Fruit fly (Drosophila melanogaster) Kc167 (cell line): ENCODE measurements around the gene hog.

Experiments
- Myc ChIP-seq: fragments of >200 bp; optimal IDR thresholded peaks from 2 replicates; lab custom pipeline; 2017; ENCODE audit warnings: missing external identifiers
- Sin3A ChIP-seq: fragments of >200 bp; optimal IDR thresholded peaks from 2 replicates; lab custom pipeline; 2018; ENCODE audit warnings: missing external identifiers
- h ChIP-seq: fragments of >200 bp; optimal IDR thresholded peaks from 3 replicates; lab custom pipeline; 2018; ENCODE audit warnings: missing external identifiers
- insv ChIP-seq: fragments of >200 bp; optimal IDR thresholded peaks from 3 replicates; lab custom pipeline; 2018; ENCODE audit warnings: missing external identifiers
- psq ChIP-seq: fragments of >200 bp; optimal IDR thresholded peaks from 2 replicates; lab custom pipeline; 2017; ENCODE audit warnings: missing external identifiers
- ttk ChIP-seq: sonication (Bioruptor generic); optimal IDR thresholded peaks from 2 replicates; lab custom pipeline; 2017; ENCODE audit warnings: missing external identifiers

Gene hog

dm6 chrX:14712475-14712874, 6.3 kb downstream of the hog start:
- no peak for TF ChIP-seq insv (lab: Kevin White, UChicago)
- no peak for TF ChIP-seq h (lab: Kevin White, UChicago)
- no peak for TF ChIP-seq Sin3A (lab: Kevin White, UChicago)
- no peak for TF ChIP-seq Myc
- TF ChIP-seq psq, result no peak
- TF ChIP-seq ttk (lab: Kevin White, UChicago), result no peak

DNA sequence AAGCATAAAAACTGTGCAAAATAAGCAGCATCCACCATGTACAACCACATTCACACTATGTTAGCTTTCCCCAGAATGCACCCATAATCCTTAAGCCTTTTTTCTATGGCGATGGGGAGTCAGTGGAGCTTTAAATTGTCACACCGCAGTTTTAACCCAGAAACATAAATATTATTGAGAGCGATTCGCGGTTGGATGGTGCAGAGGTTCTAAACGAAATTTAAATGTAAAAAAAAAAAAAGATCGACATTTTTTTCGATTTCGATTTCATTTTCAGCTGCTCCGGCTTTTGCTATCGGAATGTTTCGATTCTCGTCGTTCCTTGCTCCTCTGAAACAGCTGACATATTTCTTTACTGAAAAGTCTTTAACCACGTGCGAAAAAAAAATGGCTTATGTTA, 16.7 kb downstream of the hog start, which contains the start of gene CG43088:
TSS of gene CG43088 (plus strand) at position 301 of the 400 bp plus-strand sequence.
- TF ChIP-seq h (lab: Kevin White, UChicago) (no peak), insv (lab: Kevin White, UChicago) (no peak), Myc (no peak), ttk (lab: Kevin White, UChicago) (no peak), Sin3A (lab: Kevin White, UChicago) (no peak), psq (no peak)

DNA sequence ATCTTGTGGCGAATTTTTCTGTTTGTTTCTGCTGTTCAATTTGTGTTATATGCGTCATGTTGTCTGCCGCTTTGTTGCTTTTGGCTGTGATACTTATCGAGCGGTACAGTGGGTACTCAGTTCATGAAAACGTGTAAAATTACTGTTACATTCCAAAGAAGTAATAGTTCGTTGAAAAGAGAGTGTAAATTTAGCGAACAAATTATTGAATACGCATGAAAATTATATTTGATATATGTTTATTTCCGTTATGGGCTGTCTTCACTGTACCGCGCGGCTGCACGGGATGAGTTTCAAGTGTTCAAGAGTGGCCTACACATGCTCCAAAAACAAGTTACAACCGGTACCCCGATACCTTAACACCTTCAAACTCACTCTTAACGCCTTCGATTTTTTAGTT, 29.6 kb downstream of the hog start:
- no peak for TF ChIP-seq insv (lab: Kevin White, UChicago)
- no peak for TF ChIP-seq Myc
- TF ChIP-seq psq, result no peak
- no peak for TF ChIP-seq Sin3A (lab: Kevin White, UChicago)

DNA sequence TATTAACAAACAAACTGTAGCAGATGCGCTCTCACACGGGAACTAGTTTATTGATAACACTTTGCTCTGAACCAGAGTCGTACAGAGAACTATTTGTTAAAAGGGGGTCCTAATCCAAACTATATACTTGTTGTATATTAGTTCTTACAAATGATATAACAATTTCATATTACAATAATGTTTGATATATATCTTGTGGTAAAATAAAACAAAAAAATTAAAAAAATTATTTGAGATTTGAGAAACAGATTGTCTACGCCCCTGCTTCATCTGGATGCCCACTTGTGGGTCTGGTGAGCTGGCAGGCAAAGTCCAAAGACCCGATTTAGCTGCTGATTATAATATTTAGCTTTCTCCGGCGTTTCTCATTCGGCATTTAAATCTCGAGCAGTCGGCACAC, 39.6 kb downstream of the hog start, which contains the start of gene CG5321:
TSS of gene CG5321 (plus strand) at position 380 of the 400 bp plus-strand sequence.
- TF ChIP-seq Myc (no peak), ttk (lab: Kevin White, UChicago) (no peak), insv (lab: Kevin White, UChicago) (no peak), Sin3A (lab: Kevin White, UChicago) (no peak), psq (no peak), h (lab: Kevin White, UChicago) (no peak)

DNA sequence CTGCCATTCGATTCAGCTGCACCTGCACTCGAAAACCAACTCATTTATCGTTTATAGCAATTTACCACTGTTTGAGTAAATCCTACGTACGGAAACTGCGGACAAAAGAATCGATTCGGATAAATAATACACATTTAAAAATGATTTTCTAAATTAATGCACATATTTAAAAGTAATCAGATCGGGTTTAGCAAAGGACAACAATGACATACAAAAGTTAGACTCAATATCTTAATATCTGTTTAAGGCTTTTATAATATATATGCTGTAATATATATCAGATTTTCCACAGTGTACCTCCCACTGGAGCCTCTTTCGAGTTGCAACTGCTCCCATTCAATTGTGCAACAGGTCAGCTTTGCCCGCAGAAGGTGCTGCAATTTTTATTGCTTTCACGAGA, 40.6 kb downstream of the hog start:
- no peak for TF ChIP-seq h (lab: Kevin White, UChicago)
- TF ChIP-seq ttk (lab: Kevin White, UChicago), result no peak
- TF ChIP-seq Sin3A (lab: Kevin White, UChicago), result no peak

DNA sequence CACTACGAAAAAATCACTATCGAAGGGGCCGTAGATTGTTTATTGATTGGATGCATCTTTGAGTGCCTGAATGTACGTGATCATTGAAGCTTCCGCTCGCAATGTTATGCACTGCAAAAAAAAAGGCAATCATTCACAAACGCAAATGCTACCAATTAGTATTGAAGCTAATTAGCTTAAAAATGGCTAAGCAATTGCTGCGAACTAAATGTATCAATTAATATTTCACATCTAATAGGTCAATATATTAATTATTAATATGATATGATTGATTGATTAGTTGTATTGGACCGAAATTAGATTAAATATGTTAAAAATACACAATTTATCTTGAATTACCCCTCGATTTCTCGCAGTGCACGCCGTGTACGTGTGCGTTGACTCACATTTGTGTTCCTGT, 49.5 kb downstream of the hog start:
- TF ChIP-seq psq (no peak), ttk (lab: Kevin White, UChicago) (no peak), Myc (no peak), h (lab: Kevin White, UChicago) (no peak), insv (lab: Kevin White, UChicago) (no peak), Sin3A (lab: Kevin White, UChicago) (no peak)
